Worm (Caenorhabditis elegans): ENCODE data around the gene F12F6.1.

DNA sequence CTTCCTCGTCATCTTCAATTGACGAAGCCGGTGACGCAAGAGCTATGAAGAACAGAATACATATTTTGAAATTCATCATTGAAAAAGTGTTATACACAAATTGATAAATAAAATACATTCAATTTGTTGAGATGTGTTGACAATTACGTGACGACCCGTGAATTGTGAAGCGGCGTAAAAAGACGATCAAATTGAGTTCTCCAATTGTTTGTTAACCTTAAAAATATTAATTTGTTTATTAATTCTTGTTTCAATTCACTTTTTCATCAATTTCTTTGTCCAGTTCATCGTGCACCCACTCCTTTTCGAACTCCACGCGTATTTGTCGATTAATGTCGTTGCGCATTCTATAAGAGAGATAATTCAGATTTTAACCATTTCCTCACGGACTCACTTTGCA is 8.4 kb downstream of the F12F6.1 start, which contains the start of gene spe-36:
- TF ChIP-seq lin-13 (tag; optimal IDR thresholded peaks at IDR 0.05) (no peak), unc-39 (tag; optimal IDR thresholded peaks at IDR 0.05) (no peak), blmp-1 (tag; optimal IDR thresholded peaks at IDR 0.05) (no peak)
